Fruit fly (Drosophila melanogaster): ENCODE measurements around the gene CG6959.

- no peak for TF ChIP-seq Hr96 (GFP tag; optimal IDR thresholded peaks at IDR 0.05)
- TF ChIP-seq kay (GFP tag; ENCODE audit: borderline replicate concordance), result no peak
- no peak for TF ChIP-seq CG1620 (GFP tag; optimal IDR thresholded peaks at IDR 0.05)
- TF ChIP-seq CG11617 (GFP tag; optimal IDR thresholded peaks at IDR 0.05), result no peak
- no peak for TF ChIP-seq ovo (GFP tag; optimal IDR thresholded peaks at IDR 0.05)
- no peak for TF ChIP-seq Mnt (GFP tag; optimal IDR thresholded peaks at IDR 0.05)
- no peak for TF ChIP-seq CG12768 (GFP tag; optimal IDR thresholded peaks at IDR 0.05)
- no peak for TF ChIP-seq CG7101 (tag; optimal IDR thresholded peaks at IDR 0.05)
- TF ChIP-seq pad (GFP tag; optimal IDR thresholded peaks at IDR 0.05), result no peak
- TF ChIP-seq CG14711 (tag; optimal IDR thresholded peaks at IDR 0.05), result no peak
- no peak for TF ChIP-seq CG7045 (GFP tag; optimal IDR thresholded peaks at IDR 0.05)
These were observed 33.6 kb upstream of the CG6959 start for dm6 chr3R:11902893-11903292.
